Worm (Caenorhabditis elegans) whole organism, dauer: ENCODE measurements around the gene ttr-31.

ENCODE experiments used
- unc-62 ChIP-seq: sonication (generic microtip); optimal IDR thresholded peaks from 2 replicates; lab custom pipeline; 2017; ENCODE audit warnings: missing biosample characterization, missing genetic modification reagents, missing genetic modification characterization

The ttr-31 gene

ce11 chrX:10981374-10981773 lies 27.5 kb downstream of the ttr-31 start:
- TF ChIP-seq unc-62 (GFP tag; lab: Kevin White, UChicago): no peak

ce11 chrX:10979186-10979585 lies 29.7 kb downstream of the ttr-31 start, which contains the start of gene pxn-2:
pxn-2 (minus strand) TSS chrX:10979286.
- no peak for TF ChIP-seq unc-62 (GFP tag; lab: Kevin White, UChicago)

ce11 chrX:10976447-10977196 lies 32.2 kb downstream of the ttr-31 start:
- no peak for TF ChIP-seq unc-62 (GFP tag; lab: Kevin White, UChicago)

ce11 chrX:10971118-10971517 lies 37.7 kb downstream of the ttr-31 start:
- no peak for TF ChIP-seq unc-62 (GFP tag; lab: Kevin White, UChicago)

ce11 chrX:10970629-10971028 lies 38.2 kb downstream of the ttr-31 start, which contains the start of gene K09C8.8:
K09C8.8 (plus strand) TSS chrX:10970929.
- no peak for TF ChIP-seq unc-62 (GFP tag; lab: Kevin White, UChicago)

- TF ChIP-seq unc-62 (GFP tag; lab: Kevin White, UChicago): no peak
These were observed 41.2 kb downstream of the ttr-31 start, which contains the start of gene K09C8.9 for ce11 chrX:10967698-10968097. K09C8.9 (minus strand) TSS chrX:10967798.

ce11 chrX:10966251-10966650 lies 42.6 kb downstream of the ttr-31 start, which contains the start of gene lge-1:
lge-1 (plus strand) TSS chrX:10966551.
- TF ChIP-seq unc-62 (GFP tag; lab: Kevin White, UChicago): no peak

ce11 chrX:10965508-10965907 lies 43.3 kb downstream of the ttr-31 start:
- TF ChIP-seq unc-62 (GFP tag; lab: Kevin White, UChicago): no peak

- no peak for TF ChIP-seq unc-62 (GFP tag; lab: Kevin White, UChicago)
These were observed 45.3 kb downstream of the ttr-31 start, which contains the start of gene nas-10 for ce11 chrX:10963453-10964046. nas-10 (minus strand) TSS chrX:10963503.

- no peak for TF ChIP-seq unc-62 (GFP tag; lab: Kevin White, UChicago)
These were observed 47.1 kb downstream of the ttr-31 start for ce11 chrX:10961724-10962123.

ce11 chrX:10959136-10959535 lies 49.7 kb downstream of the ttr-31 start, which contains the start of gene K09C8.2:
K09C8.2 (plus strand) TSS chrX:10959436.
- no peak for TF ChIP-seq unc-62 (GFP tag; lab: Kevin White, UChicago)

- TF ChIP-seq unc-62 (GFP tag; lab: Kevin White, UChicago): no peak
These were observed 50.4 kb downstream of the ttr-31 start, which contains the start of gene nlp-19 for ce11 chrX:10958427-10958826. nlp-19 (plus strand) TSS chrX:10958727.
